Fruit fly (Drosophila melanogaster) whole organism, embryonic: Measurements from ENCODE around the gene AnxB9.

Experiments used
- B-H2 ChIP-seq: fragments of 200-800 bp; sonication (Bioruptor generic); optimal IDR thresholded peaks from 2 replicates; lab custom pipeline; 2018; ENCODE audit warnings: missing biosample characterization, mild to moderate bottlenecking, missing genetic modification characterization
- Bgb ChIP-seq: fragments of 200-800 bp; sonication (Bioruptor generic); IDR thresholded peaks from 2 replicates; pipeline ENCODE4 v1.3.6; 2022; ENCODE audit warnings: missing biosample characterization, missing genetic modification characterization; ENCODE audit not compliant: partially characterized antibody
- Blimp-1 ChIP-seq: fragments of 200-800 bp; sonication (Bioruptor generic); optimal IDR thresholded peaks from 3 replicates; lab custom pipeline; 2018; ENCODE audit warnings: missing biosample characterization, missing genetic modification characterization, mild to moderate bottlenecking, moderate library complexity, missing genetic modification reagents
- CG10959 ChIP-seq: fragments of 200-800 bp; sonication (Bioruptor generic); IDR thresholded peaks from 2 replicates; pipeline ENCODE4 v1.3.6; 2022; ENCODE audit warnings: missing biosample characterization, missing genetic modification characterization
- CG11504 ChIP-seq: fragments of 200-800 bp; sonication (Bioruptor generic); optimal IDR thresholded peaks from 3 replicates; lab custom pipeline; 2019; ENCODE audit warnings: missing biosample characterization, mild to moderate bottlenecking, missing genetic modification characterization, moderate library complexity
- CG12219 ChIP-seq: fragments of 200-800 bp; sonication (Bioruptor generic); optimal IDR thresholded peaks from 3 replicates; lab custom pipeline; 2018; ENCODE audit warnings: missing biosample characterization, mild to moderate bottlenecking, missing genetic modification characterization
- CG14710 ChIP-seq: fragments of 200-800 bp; sonication (Bioruptor generic); optimal IDR thresholded peaks from 3 replicates; lab custom pipeline; 2019; ENCODE audit warnings: missing biosample characterization, mild to moderate bottlenecking, missing genetic modification characterization, moderate library complexity
- CG2120 ChIP-seq: fragments of 200-800 bp; sonication (Bioruptor generic); optimal IDR thresholded peaks from 3 replicates; lab custom pipeline; 2016; ENCODE audit warnings: missing biosample characterization, missing genetic modification characterization
- CG32767 ChIP-seq: fragments of 200-800 bp; sonication (Bioruptor generic); IDR thresholded peaks from 2 replicates; pipeline ENCODE4 v1.3.6; 2022; ENCODE audit warnings: missing biosample characterization, missing genetic modification characterization
- CG6689 ChIP-seq: fragments of 200-800 bp; sonication (Bioruptor generic); IDR thresholded peaks from 2 replicates; pipeline ENCODE4 v1.3.6; 2022; ENCODE audit warnings: missing biosample characterization, missing genetic modification characterization
- CG7786 ChIP-seq: fragments of 200-800 bp; sonication (Bioruptor generic); optimal IDR thresholded peaks from 2 replicates; lab custom pipeline; 2016; ENCODE audit warnings: missing biosample characterization, missing genetic modification characterization
- CG7928 ChIP-seq: fragments of 200-800 bp; sonication (Bioruptor generic); optimal IDR thresholded peaks from 2 replicates; lab custom pipeline; 2017; ENCODE audit warnings: missing biosample characterization, mild to moderate bottlenecking, missing genetic modification characterization
- CG8089 ChIP-seq: fragments of 200-800 bp; sonication (Bioruptor generic); optimal IDR thresholded peaks from 3 replicates; lab custom pipeline; 2016; ENCODE audit warnings: missing biosample characterization, missing genetic modification characterization
- Elba2 ChIP-seq: fragments of 200-800 bp; sonication (Bioruptor generic); optimal IDR thresholded peaks from 3 replicates; lab custom pipeline; 2016; ENCODE audit warnings: missing biosample characterization, missing genetic modification characterization
- MESR4 ChIP-seq: fragments of 200-800 bp; sonication (Bioruptor generic); optimal IDR thresholded peaks from 2 replicates; lab custom pipeline; 2018; ENCODE audit warnings: missing biosample characterization, mild to moderate bottlenecking, missing genetic modification characterization, moderate library complexity
- Mes4 ChIP-seq: fragments of 200-800 bp; sonication (Bioruptor generic); optimal IDR thresholded peaks from 2 replicates; lab custom pipeline; 2016; ENCODE audit warnings: missing biosample characterization, missing genetic modification characterization
- NC2α ChIP-seq: fragments of 200-800 bp; sonication (Bioruptor generic); optimal IDR thresholded peaks from 2 replicates; lab custom pipeline; 2016; ENCODE audit warnings: missing biosample characterization, missing genetic modification characterization
- NK7.1 ChIP-seq: fragments of 200-800 bp; sonication (Bioruptor generic); optimal IDR thresholded peaks from 3 replicates; lab custom pipeline; 2016; ENCODE audit warnings: missing biosample characterization, missing genetic modification characterization
- Poxn ChIP-seq: fragments of 200-800 bp; sonication (Bioruptor generic); IDR thresholded peaks from 2 replicates; pipeline ENCODE4 v1.3.6; 2022; ENCODE audit warnings: missing biosample characterization, missing genetic modification characterization
- Ptx1 ChIP-seq: fragments of 200-800 bp; sonication (Bioruptor generic); IDR thresholded peaks from 2 replicates; pipeline ENCODE4 v1.3.6; 2022; ENCODE audit warnings: missing biosample characterization, missing genetic modification characterization
- Six4 ChIP-seq: fragments of 200-800 bp; sonication (Bioruptor generic); optimal IDR thresholded peaks from 2 replicates; lab custom pipeline; 2016; ENCODE audit warnings: missing biosample characterization, missing genetic modification characterization
- Usf ChIP-seq: fragments of 200-800 bp; sonication (Bioruptor generic); optimal IDR thresholded peaks from 2 replicates; lab custom pipeline; 2017; ENCODE audit warnings: missing genotype, missing biosample characterization, missing genetic modification characterization
- amos ChIP-seq: fragments of 200-800 bp; sonication (Bioruptor generic); IDR thresholded peaks from 2 replicates; pipeline ENCODE4 v1.3.6; 2022; ENCODE audit warnings: missing biosample characterization, missing genetic modification characterization; ENCODE audit not compliant: partially characterized antibody
- ara ChIP-seq: fragments of 200-800 bp; sonication (Bioruptor generic); IDR thresholded peaks from 2 replicates; pipeline ENCODE4 v1.3.6; 2022; ENCODE audit warnings: missing biosample characterization, missing genetic modification characterization
- bcd ChIP-seq: fragments of 200-800 bp; sonication (Bioruptor generic); optimal IDR thresholded peaks from 2 replicates; lab custom pipeline; 2017; ENCODE audit warnings: missing biosample characterization, mild to moderate bottlenecking, missing genetic modification characterization
- bigmax ChIP-seq: fragments of 200-800 bp; sonication (Bioruptor generic); optimal IDR thresholded peaks from 2 replicates; lab custom pipeline; 2018; ENCODE audit warnings: missing biosample characterization, mild to moderate bottlenecking, missing genetic modification characterization
- chinmo ChIP-seq: fragments of 200-800 bp; sonication (Bioruptor generic); IDR thresholded peaks from 4 replicates; pipeline ENCODE4 v1.3.6; 2022; ENCODE audit warnings: missing biosample characterization, missing genetic modification characterization; ENCODE audit not compliant: partially characterized antibody
- ci ChIP-seq: fragments of 200-800 bp; sonication (Bioruptor generic); IDR thresholded peaks from 3 replicates; pipeline ENCODE4 v1.3.6; 2022; ENCODE audit warnings: missing biosample characterization, missing genetic modification characterization
- da ChIP-seq: fragments of 200-800 bp; sonication (Bioruptor generic); optimal IDR thresholded peaks from 2 replicates; lab custom pipeline; 2016; ENCODE audit warnings: missing biosample characterization, missing genetic modification characterization
- exex ChIP-seq: fragments of 200-800 bp; sonication (Bioruptor generic); optimal IDR thresholded peaks from 4 replicates; lab custom pipeline; 2018; ENCODE audit warnings: missing biosample characterization, mild to moderate bottlenecking, missing genetic modification characterization, moderate library complexity
- grau ChIP-seq: fragments of 200-800 bp; optimal IDR thresholded peaks from 3 replicates; lab custom pipeline; 2019; ENCODE audit warnings: missing biosample characterization, mild to moderate bottlenecking, missing genetic modification characterization, moderate library complexity
- gt ChIP-seq: fragments of 200-800 bp; sonication (Bioruptor generic); IDR thresholded peaks from 2 replicates; pipeline ENCODE4 v1.3.6; 2022; ENCODE audit warnings: missing biosample characterization, missing genetic modification characterization
- ham ChIP-seq: fragments of 200-800 bp; sonication (Bioruptor generic); IDR thresholded peaks from 2 replicates; pipeline ENCODE4 v1.3.6; 2022; ENCODE audit warnings: missing biosample characterization, missing genetic modification characterization
- hkb ChIP-seq, 2 experiments: fragments of 200-800 bp in 1 of 2; fragments of >200 bp in 1 of 2; sonication (Bioruptor generic) in 1 of 2; IDR thresholded peaks in 1 of 2; optimal IDR thresholded peaks in 1 of 2; 2 replicates each; pipeline versions ENCODE4 v1.3.6 to Lab custom; 2017 to 2022; ENCODE audit warnings: missing biosample characterization in 1 of 2, missing genetic modification characterization in 1 of 2
- inv ChIP-seq: fragments of 200-800 bp; sonication (Bioruptor generic); IDR thresholded peaks from 2 replicates; pipeline ENCODE4 v1.3.6; 2022; ENCODE audit warnings: missing biosample characterization, missing genetic modification characterization; ENCODE audit not compliant: partially characterized antibody
- klu ChIP-seq: fragments of 200-800 bp; sonication (Bioruptor generic); IDR thresholded peaks from 2 replicates; pipeline ENCODE4 v1.3.6; 2022; ENCODE audit warnings: missing biosample characterization, missing genetic modification characterization
- otp ChIP-seq: fragments of 200-800 bp; sonication (Bioruptor generic); IDR thresholded peaks from 3 replicates; pipeline ENCODE4, ENCODE4 v1.3.6; 2022; ENCODE audit warnings: missing biosample characterization, missing genetic modification characterization
- pan ChIP-seq, 4 experiments: fragments of >200 bp in 3 of 4; fragments of 200-800 bp in 1 of 4; sonication (Bioruptor generic) in 1 of 4; optimal IDR thresholded peaks in 3 of 4; IDR thresholded peaks in 1 of 4; 2 replicates each; pipeline versions ENCODE4 v1.3.6 to Lab custom; 2017 to 2022; ENCODE audit warnings: missing biosample characterization in 2 of 4, missing genetic modification characterization in 2 of 4, mixed read lengths in 1 of 4
- pum ChIP-seq: fragments of 200-800 bp; sonication (Bioruptor generic); optimal IDR thresholded peaks from 2 replicates; lab custom pipeline; 2016; ENCODE audit warnings: missing biosample characterization, missing genetic modification characterization
- stwl ChIP-seq: fragments of 200-800 bp; sonication (Bioruptor generic); optimal IDR thresholded peaks from 3 replicates; lab custom pipeline; 2018; ENCODE audit warnings: missing biosample characterization, mild to moderate bottlenecking, missing genetic modification characterization, moderate library complexity
- sug ChIP-seq: fragments of 200-800 bp; optimal IDR thresholded peaks from 2 replicates; lab custom pipeline; 2019; ENCODE audit warnings: missing biosample characterization, mild to moderate bottlenecking, missing genetic modification characterization, moderate library complexity
- tio ChIP-seq: fragments of 200-800 bp; sonication (Bioruptor generic); optimal IDR thresholded peaks from 2 replicates; lab custom pipeline; 2017; ENCODE audit warnings: missing biosample characterization, missing genetic modification characterization, inconsistent platforms
- trem ChIP-seq: fragments of 200-800 bp; optimal IDR thresholded peaks from 3 replicates; lab custom pipeline; 2019; ENCODE audit warnings: missing biosample characterization, mild to moderate bottlenecking, missing genetic modification characterization, moderate library complexity
- unc-4 ChIP-seq: fragments of 200-800 bp; sonication (Bioruptor generic); IDR thresholded peaks from 2 replicates; pipeline ENCODE4 v1.3.6; 2022; ENCODE audit warnings: missing biosample characterization, missing genetic modification characterization; ENCODE audit not compliant: partially characterized antibody
- zen ChIP-seq: fragments of 200-800 bp; sonication (Bioruptor generic); optimal IDR thresholded peaks from 3 replicates; lab custom pipeline; 2018; ENCODE audit warnings: missing biosample characterization, mild to moderate bottlenecking, missing genetic modification characterization, moderate library complexity

The AnxB9 gene

DNA sequence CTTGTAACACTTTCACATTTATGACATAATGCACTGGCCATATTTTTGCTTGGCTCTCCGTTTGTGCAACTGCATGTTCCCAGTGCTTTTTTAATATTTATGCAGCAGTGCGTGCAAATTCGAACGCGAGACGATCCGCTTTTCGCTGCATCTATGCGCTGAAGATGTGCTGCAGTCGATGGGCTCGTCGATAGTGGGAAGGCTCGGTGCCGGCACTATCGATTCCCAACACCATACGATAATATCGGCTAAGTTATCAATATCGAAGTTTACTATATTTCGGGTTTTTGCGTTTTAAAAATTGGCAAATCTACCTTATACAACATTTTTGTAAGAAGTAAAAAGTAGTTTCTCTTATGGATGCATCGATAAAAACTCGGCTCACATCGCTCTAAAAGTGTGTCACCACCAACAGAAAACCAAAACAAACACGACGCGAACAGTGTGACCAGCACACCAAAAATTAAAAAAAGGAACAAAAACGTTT lies 32.6 kb downstream of the AnxB9 start, which contains the start of gene RhoGAP93B (continued):
- no peak; the same call in 1 of the 2 replicates for TF ChIP-seq Poxn (GFP tag; lab: Robert Waterston, UW)

- TF ChIP-seq bigmax (GFP tag; lab: Kevin White, UChicago): no peak
- peak; percentile 45 for TF ChIP-seq Usf (GFP tag; lab: Kevin White, UChicago)
- TF ChIP-seq trem (tag; lab: Kevin White, UChicago): peak; percentile 12
- no peak for TF ChIP-seq Mes4 (GFP tag; lab: Kevin White, UChicago)
- no peak for TF ChIP-seq CG12219 (GFP tag; lab: Kevin White, UChicago)
- peak; percentile 30; the same call in 1 of the 3 replicates for TF ChIP-seq ci (GFP tag; lab: Robert Waterston, UW)
- TF ChIP-seq CG7786: no peak
- no peak; the same call in 1 of the 2 replicates for TF ChIP-seq unc-4 (GFP tag; lab: Robert Waterston, UW)
- peak; percentile 6 for TF ChIP-seq Six4 (GFP tag; lab: Kevin White, UChicago)
- peak; percentile 54 for TF ChIP-seq amos (GFP tag; lab: Robert Waterston, UW)
- no peak for TF ChIP-seq gt
- TF ChIP-seq MESR4: peak; percentile 62
- no peak for TF ChIP-seq Elba2 (GFP tag; lab: Kevin White, UChicago)
- TF ChIP-seq stwl: peak; percentile 37
- no peak for TF ChIP-seq CG11504 (tag; lab: Kevin White, UChicago)
- no peak for TF ChIP-seq exex (tag; lab: Kevin White, UChicago)
- TF ChIP-seq B-H2 (GFP tag; lab: Kevin White, UChicago): no peak
- TF ChIP-seq otp: no peak
- peak; percentile 50; the same call in 1 of the 2 replicates for TF ChIP-seq CG6689 (GFP tag; lab: Robert Waterston, UW)
- peak; percentile 75 for TF ChIP-seq CG2120 (GFP tag; lab: Kevin White, UChicago)
- TF ChIP-seq tio: no peak
- peak; percentile 18 for TF ChIP-seq CG8089 (GFP tag; lab: Kevin White, UChicago)
- TF ChIP-seq hkb (optimal IDR thresholded peaks at IDR 0.05; lab: Kevin White, UChicago): no peak
- TF ChIP-seq hkb (GFP tag; IDR thresholded peaks at IDR 0.05; lab: Robert Waterston, UW): no peak
- peak; percentile 18 for TF ChIP-seq Blimp-1 (GFP tag; lab: Kevin White, UChicago)
- peak; percentile 24 for TF ChIP-seq zen (tag; lab: Kevin White, UChicago)
- peak; percentile 49 for TF ChIP-seq pum (GFP tag; lab: Kevin White, UChicago)
- no peak for TF ChIP-seq ara (GFP tag; lab: Robert Waterston, UW)
- TF ChIP-seq ham (GFP tag; lab: Robert Waterston, UW): no peak
- TF ChIP-seq CG32767 (GFP tag; lab: Robert Waterston, UW): no peak
- peak in 1 of 2 experiments; percentile 19 for TF ChIP-seq pan (optimal IDR thresholded peaks at IDR 0.05; lab: Kevin White, UChicago)
- TF ChIP-seq pan (GFP tag; optimal IDR thresholded peaks at IDR 0.05 in 1 of 2, IDR thresholded peaks at IDR 0.05 in 1 of 2): peak in 1 of 2 experiments; percentile 33
- peak; percentile 43 for TF ChIP-seq sug (tag; lab: Kevin White, UChicago)
- TF ChIP-seq CG14710 (tag; lab: Kevin White, UChicago): peak; percentile 71
- TF ChIP-seq inv (GFP tag; lab: Robert Waterston, UW): peak; percentile 38; the same call in 1 of the 2 replicates
- 0 out of 4 replicates have a peak, but pooled peaks have one; percentile 35 for TF ChIP-seq chinmo (GFP tag; lab: Robert Waterston, UW)
- no peak for TF ChIP-seq da (GFP tag; lab: Kevin White, UChicago)
- TF ChIP-seq NK7.1 (GFP tag; lab: Kevin White, UChicago): peak; percentile 3
- TF ChIP-seq Ptx1 (GFP tag; lab: Robert Waterston, UW): peak; percentile 44; the same call in 1 of the 2 replicates
- peak; percentile 27; the same call in 1 of the 2 replicates for TF ChIP-seq Bgb (GFP tag; lab: Robert Waterston, UW)
- peak; percentile 51 for TF ChIP-seq bcd (GFP tag; lab: Kevin White, UChicago)
- TF ChIP-seq NC2α: no peak
- 0 out of 2 replicates have a peak, but pooled peaks have one; percentile 10 for TF ChIP-seq CG10959 (GFP tag; lab: Robert Waterston, UW)
- no peak for TF ChIP-seq klu (GFP tag; lab: Robert Waterston, UW)
- TF ChIP-seq CG7928: no peak
- peak; percentile 59 for TF ChIP-seq grau (tag; lab: Kevin White, UChicago)
Measured at dm6 chr3R:21101453-21102214, 36.6 kb downstream of the AnxB9 start, which contains the start of the genes CG7044 and Tbc1d22. Gene CG7044, minus strand, starts transcription at chr3R:21101718. Gene Tbc1d22, plus strand, starts transcription at chr3R:21102199.
